Fruit fly (Drosophila melanogaster) whole organism, embryonic: ENCODE results near the gene CG14787.
A peak's percentile ranks its signal among the peaks of the same experiment; 100 is the strongest.

Experiments
- Ada2b ChIP-seq: fragments of 200-800 bp; sonication (Bioruptor generic); IDR thresholded peaks from 2 replicates; pipeline ENCODE4 v1.3.6; 2022; ENCODE audit warnings: missing biosample characterization, missing genetic modification characterization
- C15 ChIP-seq: fragments of 200-800 bp; sonication (Bioruptor generic); IDR thresholded peaks from 3 replicates; pipeline ENCODE4 v1.3.6; 2022; ENCODE audit warnings: missing biosample characterization, missing genetic modification characterization
- CG10274 ChIP-seq: fragments of 200-800 bp; sonication (Bioruptor generic); optimal IDR thresholded peaks from 3 replicates; lab custom pipeline; 2017; ENCODE audit warnings: missing biosample characterization, mild to moderate bottlenecking, missing genetic modification characterization
- CG11247 ChIP-seq: fragments of 200-800 bp; sonication (Bioruptor generic); IDR thresholded peaks from 2 replicates; pipeline ENCODE4 v1.3.6; 2022; ENCODE audit warnings: missing biosample characterization, missing genetic modification characterization
- CG11398 ChIP-seq: fragments of 200-800 bp; sonication (Bioruptor generic); optimal IDR thresholded peaks from 2 replicates; lab custom pipeline; 2016; ENCODE audit warnings: missing biosample characterization, missing genetic modification characterization
- CG12391 ChIP-seq: fragments of 200-800 bp; sonication (Bioruptor generic); optimal IDR thresholded peaks from 3 replicates; lab custom pipeline; 2018; ENCODE audit warnings: missing biosample characterization, mild to moderate bottlenecking, missing genetic modification characterization, moderate library complexity
- CG13123 ChIP-seq: fragments of 200-800 bp; sonication (Bioruptor generic); optimal IDR thresholded peaks from 2 replicates; lab custom pipeline; 2016; ENCODE audit warnings: missing biosample characterization, missing genetic modification characterization
- CG1647 ChIP-seq: fragments of 200-800 bp; sonication (Bioruptor generic); optimal IDR thresholded peaks from 3 replicates; lab custom pipeline; 2016; ENCODE audit warnings: missing biosample characterization, missing genetic modification characterization
- CG17568 ChIP-seq: fragments of 200-800 bp; sonication (Bioruptor generic); optimal IDR thresholded peaks from 2 replicates; lab custom pipeline; 2018; ENCODE audit warnings: missing biosample characterization, mild to moderate bottlenecking, missing genetic modification characterization, moderate library complexity
- CG18011 ChIP-seq: fragments of 200-800 bp; sonication (Bioruptor generic); optimal IDR thresholded peaks from 2 replicates; lab custom pipeline; 2017; ENCODE audit warnings: missing biosample characterization, missing genetic modification characterization, mild to moderate bottlenecking, moderate library complexity, missing genotype
- CG3163 ChIP-seq: fragments of 200-800 bp; sonication (Bioruptor generic); optimal IDR thresholded peaks from 3 replicates; lab custom pipeline; 2016; ENCODE audit warnings: missing biosample characterization, missing genetic modification characterization
- CG3407 ChIP-seq: fragments of 200-800 bp; sonication (Bioruptor generic); optimal IDR thresholded peaks from 2 replicates; lab custom pipeline; 2018; ENCODE audit warnings: missing biosample characterization, mild to moderate bottlenecking, missing genetic modification characterization
- CG3995 ChIP-seq: fragments of 200-800 bp; sonication (Bioruptor generic); optimal IDR thresholded peaks from 3 replicates; lab custom pipeline; 2016; ENCODE audit warnings: missing biosample characterization, missing genetic modification characterization
- CG5180 ChIP-seq: fragments of 200-800 bp; sonication (Bioruptor generic); optimal IDR thresholded peaks from 3 replicates; lab custom pipeline; 2017; ENCODE audit warnings: missing biosample characterization, missing genetic modification characterization, mild to moderate bottlenecking, moderate library complexity, missing genetic modification reagents
- CG6854 ChIP-seq: fragments of 200-800 bp; sonication (Bioruptor generic); optimal IDR thresholded peaks from 3 replicates; lab custom pipeline; 2017; ENCODE audit warnings: missing biosample characterization, mild to moderate bottlenecking, missing genetic modification characterization
- CHES-1-like ChIP-seq: fragments of 200-800 bp; sonication (Bioruptor generic); optimal IDR thresholded peaks from 2 replicates; lab custom pipeline; 2016; ENCODE audit warnings: missing biosample characterization, missing genetic modification characterization
- D19A ChIP-seq: fragments of 200-800 bp; optimal IDR thresholded peaks from 3 replicates; lab custom pipeline; 2019; ENCODE audit warnings: missing biosample characterization, mild to moderate bottlenecking, missing genetic modification characterization, moderate library complexity
- Dfd ChIP-seq, 2 experiments: fragments of >200 bp; optimal IDR thresholded peaks; 2 replicates each; lab custom pipeline; 2017; ENCODE audit warnings: missing biosample characterization in 2 of 2, missing genetic modification characterization in 2 of 2
- Dip2 ChIP-seq: fragments of 200-800 bp; sonication (Bioruptor generic); IDR thresholded peaks from 2 replicates; pipeline ENCODE4 v1.3.6; 2022; ENCODE audit warnings: missing biosample characterization, missing genetic modification characterization
- Dll ChIP-seq: fragments of 200-800 bp; sonication (Bioruptor generic); IDR thresholded peaks from 4 replicates; pipeline ENCODE4 v1.3.6; 2022; ENCODE audit warnings: missing biosample characterization, missing genetic modification characterization; ENCODE audit not compliant: partially characterized antibody
- Fer3 ChIP-seq: fragments of 200-800 bp; sonication (Bioruptor generic); optimal IDR thresholded peaks from 2 replicates; lab custom pipeline; 2018; ENCODE audit warnings: missing biosample characterization, mild to moderate bottlenecking, missing genetic modification characterization, moderate library complexity
- Gsc ChIP-seq: fragments of 200-800 bp; sonication (Bioruptor generic); IDR thresholded peaks from 2 replicates; pipeline ENCODE4 v1.3.6; 2022; ENCODE audit warnings: missing biosample characterization, missing genetic modification characterization
- Hsf ChIP-seq: fragments of 200-800 bp; sonication (Bioruptor generic); optimal IDR thresholded peaks from 3 replicates; lab custom pipeline; 2016; ENCODE audit warnings: missing biosample characterization, missing genetic modification characterization
- Oaz ChIP-seq: fragments of 200-800 bp; sonication (Bioruptor generic); IDR thresholded peaks from 2 replicates; pipeline ENCODE4 v1.3.6; 2022; ENCODE audit warnings: missing biosample characterization, missing genetic modification characterization
- Rfx ChIP-seq: fragments of 200-800 bp; sonication (Bioruptor generic); IDR thresholded peaks from 2 replicates; pipeline ENCODE4 v1.3.6; 2022; ENCODE audit warnings: missing biosample characterization, missing genetic modification characterization
- Six4 ChIP-seq: fragments of 200-800 bp; sonication (Bioruptor generic); optimal IDR thresholded peaks from 2 replicates; lab custom pipeline; 2016; ENCODE audit warnings: missing biosample characterization, missing genetic modification characterization
- Usf ChIP-seq: fragments of 200-800 bp; sonication (Bioruptor generic); optimal IDR thresholded peaks from 2 replicates; lab custom pipeline; 2017; ENCODE audit warnings: missing genotype, missing biosample characterization, missing genetic modification characterization
- Vsx1 ChIP-seq: fragments of 200-800 bp; sonication (Bioruptor generic); optimal IDR thresholded peaks from 2 replicates; lab custom pipeline; 2017; ENCODE audit warnings: missing biosample characterization, mild to moderate bottlenecking, missing genetic modification characterization, missing genetic modification reagents
- Xrp1 ChIP-seq: fragments of 200-800 bp; sonication (Bioruptor generic); IDR thresholded peaks from 2 replicates; pipeline ENCODE4 v1.3.6; 2022; ENCODE audit warnings: missing biosample characterization, missing genetic modification characterization
- chm ChIP-seq: fragments of 200-800 bp; sonication (Bioruptor generic); IDR thresholded peaks from 2 replicates; pipeline ENCODE4 v1.3.6; 2022; ENCODE audit warnings: missing biosample characterization, missing genetic modification characterization
- ci ChIP-seq: fragments of 200-800 bp; sonication (Bioruptor generic); IDR thresholded peaks from 3 replicates; pipeline ENCODE4 v1.3.6; 2022; ENCODE audit warnings: missing biosample characterization, missing genetic modification characterization
- croc ChIP-seq: fragments of 200-800 bp; sonication (Bioruptor generic); conservative IDR thresholded peaks from 3 replicates; pipeline ENCODE4 v1.3.6; 2022; ENCODE audit warnings: missing biosample characterization, missing genetic modification characterization
- dan ChIP-seq: fragments of 200-800 bp; sonication (Bioruptor generic); IDR thresholded peaks from 2 replicates; pipeline ENCODE4 v1.3.6; 2022; ENCODE audit warnings: missing biosample characterization, missing genetic modification characterization
- dmrt99B ChIP-seq: fragments of 200-800 bp; sonication (Bioruptor generic); optimal IDR thresholded peaks from 2 replicates; lab custom pipeline; 2018; ENCODE audit warnings: missing biosample characterization, mild to moderate bottlenecking, missing genetic modification characterization, moderate library complexity
- fd102C ChIP-seq: fragments of 200-800 bp; sonication (Bioruptor generic); optimal IDR thresholded peaks from 2 replicates; lab custom pipeline; 2018; ENCODE audit warnings: missing biosample characterization, mild to moderate bottlenecking, missing genetic modification characterization, moderate library complexity
- gsb-n ChIP-seq: fragments of 200-800 bp; sonication (Bioruptor generic); optimal IDR thresholded peaks from 3 replicates; lab custom pipeline; 2018; ENCODE audit warnings: missing biosample characterization, mild to moderate bottlenecking, missing genetic modification characterization
- ham ChIP-seq: fragments of 200-800 bp; sonication (Bioruptor generic); IDR thresholded peaks from 2 replicates; pipeline ENCODE4 v1.3.6; 2022; ENCODE audit warnings: missing biosample characterization, missing genetic modification characterization
- hb ChIP-seq: fragments of 200-800 bp; sonication (Bioruptor generic); IDR thresholded peaks from 3 replicates; pipeline ENCODE4 v1.3.6; 2022; ENCODE audit warnings: missing biosample characterization, missing genetic modification characterization; ENCODE audit not compliant: partially characterized antibody
- hkb ChIP-seq, 2 experiments: fragments of 200-800 bp in 1 of 2; fragments of >200 bp in 1 of 2; sonication (Bioruptor generic) in 1 of 2; IDR thresholded peaks in 1 of 2; optimal IDR thresholded peaks in 1 of 2; 2 replicates each; pipeline versions ENCODE4 v1.3.6 to Lab custom; 2017 to 2022; ENCODE audit warnings: missing biosample characterization in 1 of 2, missing genetic modification characterization in 1 of 2
- jing ChIP-seq: fragments of 200-800 bp; sonication (Bioruptor generic); optimal IDR thresholded peaks from 2 replicates; lab custom pipeline; 2018; ENCODE audit warnings: missing biosample characterization, mild to moderate bottlenecking, missing genetic modification characterization
- mld ChIP-seq: fragments of 200-800 bp; sonication (Bioruptor generic); IDR thresholded peaks from 3 replicates; pipeline ENCODE4 v1.3.6; 2022; ENCODE audit warnings: missing biosample characterization, missing genetic modification characterization; ENCODE audit not compliant: partially characterized antibody
- otp ChIP-seq: fragments of 200-800 bp; sonication (Bioruptor generic); IDR thresholded peaks from 3 replicates; pipeline ENCODE4, ENCODE4 v1.3.6; 2022; ENCODE audit warnings: missing biosample characterization, missing genetic modification characterization
- pros ChIP-seq: fragments of 200-800 bp; sonication (Bioruptor generic); optimal IDR thresholded peaks from 3 replicates; lab custom pipeline; 2019; ENCODE audit warnings: missing biosample characterization, mild to moderate bottlenecking, missing genetic modification characterization, moderate library complexity
- sens-2 ChIP-seq: fragments of 200-800 bp; sonication (Bioruptor generic); IDR thresholded peaks from 2 replicates; pipeline ENCODE4 v1.3.6; 2022; ENCODE audit warnings: missing biosample characterization, missing genetic modification characterization
- sima ChIP-seq: fragments of 200-800 bp; sonication (Bioruptor generic); optimal IDR thresholded peaks from 2 replicates; lab custom pipeline; 2016; ENCODE audit warnings: missing biosample characterization, missing genetic modification characterization
- slp2 ChIP-seq: fragments of 200-800 bp; sonication (Bioruptor generic); optimal IDR thresholded peaks from 2 replicates; lab custom pipeline; 2016; ENCODE audit warnings: missing biosample characterization, missing genetic modification characterization
- stwl ChIP-seq: fragments of 200-800 bp; sonication (Bioruptor generic); optimal IDR thresholded peaks from 3 replicates; lab custom pipeline; 2018; ENCODE audit warnings: missing biosample characterization, mild to moderate bottlenecking, missing genetic modification characterization, moderate library complexity
- sug ChIP-seq: fragments of 200-800 bp; optimal IDR thresholded peaks from 2 replicates; lab custom pipeline; 2019; ENCODE audit warnings: missing biosample characterization, mild to moderate bottlenecking, missing genetic modification characterization, moderate library complexity
- tna ChIP-seq: fragments of 200-800 bp; sonication (Bioruptor generic); IDR thresholded peaks from 2 replicates; pipeline ENCODE4 v1.3.6; 2022; ENCODE audit warnings: missing biosample characterization, missing genetic modification characterization; ENCODE audit not compliant: partially characterized antibody

Gene CG14787

dm6 chrX:1478276-1479122 lies 17.0 kb upstream of the CG14787 start, which contains the start of gene rush (continued):
- no peak for TF ChIP-seq pros
- no peak for TF ChIP-seq tna (GFP tag; lab: Robert Waterston, UW)
- no peak for TF ChIP-seq CG11247 (GFP tag; lab: Robert Waterston, UW)
- TF ChIP-seq CG3163 (GFP tag; lab: Kevin White, UChicago): peak; percentile 19
- no peak for TF ChIP-seq dan (GFP tag; lab: Robert Waterston, UW)
- no peak for TF ChIP-seq CG18011 (GFP tag; lab: Kevin White, UChicago)
- TF ChIP-seq sens-2 (GFP tag; lab: Robert Waterston, UW): no peak
- TF ChIP-seq CG5180: no peak
- TF ChIP-seq Ada2b (GFP tag; lab: Robert Waterston, UW): no peak
- no peak for TF ChIP-seq CG1647
- peak; percentile 24 for TF ChIP-seq Hsf
- peak; percentile 19 for TF ChIP-seq CG3995
- peak; percentile 38 for TF ChIP-seq sug (tag; lab: Kevin White, UChicago)
- no peak for TF ChIP-seq D19A
- TF ChIP-seq Fer3 (tag; lab: Kevin White, UChicago): peak; percentile 7
- TF ChIP-seq Dfd (GFP tag; optimal IDR thresholded peaks at IDR 0.05; lab: Kevin White, UChicago): no peak
- TF ChIP-seq Six4 (GFP tag; lab: Kevin White, UChicago): no peak
- no peak for TF ChIP-seq CG6854 (GFP tag; lab: Kevin White, UChicago)
- TF ChIP-seq slp2 (GFP tag; lab: Kevin White, UChicago): peak; percentile 16
- peak; percentile 38; the same call in 1 of the 2 replicates for TF ChIP-seq Xrp1 (GFP tag; lab: Robert Waterston, UW)
- no peak for TF ChIP-seq hkb (optimal IDR thresholded peaks at IDR 0.05; lab: Kevin White, UChicago)
- TF ChIP-seq hkb (GFP tag; IDR thresholded peaks at IDR 0.05; lab: Robert Waterston, UW): no peak
- TF ChIP-seq jing: no peak
- TF ChIP-seq CG3407 (GFP tag; lab: Kevin White, UChicago): no peak
- no peak for TF ChIP-seq CG17568 (GFP tag; lab: Kevin White, UChicago)
- no peak for TF ChIP-seq Dip2 (GFP tag; lab: Robert Waterston, UW)
- no peak for TF ChIP-seq CG13123 (GFP tag; lab: Kevin White, UChicago)
- no peak for TF ChIP-seq Usf
- TF ChIP-seq Rfx (GFP tag; lab: Robert Waterston, UW): peak; percentile 70
- no peak for TF ChIP-seq otp (GFP tag; lab: Robert Waterston, UW)
- peak; percentile 27 for TF ChIP-seq stwl (tag; lab: Kevin White, UChicago)
- TF ChIP-seq croc (GFP tag; lab: Robert Waterston, UW): no peak
- no peak for TF ChIP-seq hb (GFP tag; lab: Robert Waterston, UW)
- no peak for TF ChIP-seq Oaz (GFP tag; lab: Robert Waterston, UW)
- TF ChIP-seq fd102C (GFP tag; lab: Kevin White, UChicago): no peak
- TF ChIP-seq CG11398 (GFP tag; lab: Kevin White, UChicago): no peak
- no peak for TF ChIP-seq C15 (GFP tag; lab: Robert Waterston, UW)
- TF ChIP-seq dmrt99B (tag; lab: Kevin White, UChicago): no peak
- TF ChIP-seq ham (GFP tag; lab: Robert Waterston, UW): no peak
- TF ChIP-seq Vsx1: no peak
- TF ChIP-seq gsb-n (tag; lab: Kevin White, UChicago): no peak
- TF ChIP-seq CG12391 (tag; lab: Kevin White, UChicago): peak; percentile 21
- no peak for TF ChIP-seq sima (GFP tag; lab: Kevin White, UChicago)
- no peak for TF ChIP-seq mld (GFP tag; lab: Robert Waterston, UW)
- 0 out of 4 replicates have a peak, but pooled peaks have one; percentile 35 for TF ChIP-seq Dll (GFP tag; lab: Robert Waterston, UW)
- TF ChIP-seq CHES-1-like: no peak
- TF ChIP-seq ci (GFP tag; lab: Robert Waterston, UW): no peak; the same call in 2 of the 3 replicates
- no peak for TF ChIP-seq CG10274 (GFP tag; lab: Kevin White, UChicago)
- TF ChIP-seq Gsc: no peak
- 0 out of 2 replicates have a peak, but pooled peaks have one; percentile 20 for TF ChIP-seq chm (GFP tag; lab: Robert Waterston, UW)
